Worm (Caenorhabditis elegans) whole organism, L3 larva: ENCODE data around the gene dph-1.

Source experiments
- R02D3.7 ChIP-seq: fragments of 150-350 bp; optimal IDR thresholded peaks from 2 replicates; lab custom pipeline; 2014; ENCODE audit warnings: missing biosample characterization, missing genetic modification characterization
- daf-12 ChIP-seq: fragments of 150-350 bp; optimal IDR thresholded peaks from 2 replicates; lab custom pipeline; 2014; ENCODE audit warnings: missing biosample characterization, missing genetic modification reagents, missing genetic modification characterization
- elt-2 ChIP-seq: sonication (generic microtip); optimal IDR thresholded peaks from 2 replicates; lab custom pipeline; 2016; ENCODE audit warnings: missing genetic modification reagents, mild to moderate bottlenecking, missing genetic modification characterization, missing compliant biosample characterization
- elt-3 ChIP-seq, 3 experiments: fragments of 150-350 bp in 1 of 3; sonication (generic microtip) in 2 of 3; optimal IDR thresholded peaks; 2 replicates in 2 of 3; 4 replicates in 1 of 3; lab custom pipeline; 2014 to 2017; ENCODE audit warnings: missing biosample characterization in 3 of 3, missing genetic modification characterization in 3 of 3
- fkh-10 ChIP-seq: sonication (generic microtip); optimal IDR thresholded peaks from 2 replicates; lab custom pipeline; 2017; ENCODE audit warnings: missing biosample characterization, missing genetic modification reagents, missing genetic modification characterization
- nhr-11 ChIP-seq: fragments of 150-350 bp; optimal IDR thresholded peaks from 2 replicates; lab custom pipeline; 2014; ENCODE audit warnings: missing biosample characterization, missing genetic modification characterization
- nhr-12 ChIP-seq: fragments of 150-350 bp; optimal IDR thresholded peaks from 2 replicates; lab custom pipeline; 2014; ENCODE audit warnings: missing biosample characterization, missing genetic modification characterization
- nhr-77 ChIP-seq: fragments of 150-350 bp; optimal IDR thresholded peaks from 2 replicates; lab custom pipeline; 2014; ENCODE audit warnings: missing biosample characterization, missing genetic modification characterization
- snpc-4 ChIP-seq: fragments of 150-350 bp; optimal IDR thresholded peaks from 2 replicates; lab custom pipeline; 2014; ENCODE audit warnings: missing biosample characterization, missing genetic modification characterization
- ztf-11 ChIP-seq: fragments of 150-350 bp; optimal IDR thresholded peaks from 2 replicates; lab custom pipeline; 2014; ENCODE audit warnings: missing biosample characterization, missing genetic modification characterization

DNA sequence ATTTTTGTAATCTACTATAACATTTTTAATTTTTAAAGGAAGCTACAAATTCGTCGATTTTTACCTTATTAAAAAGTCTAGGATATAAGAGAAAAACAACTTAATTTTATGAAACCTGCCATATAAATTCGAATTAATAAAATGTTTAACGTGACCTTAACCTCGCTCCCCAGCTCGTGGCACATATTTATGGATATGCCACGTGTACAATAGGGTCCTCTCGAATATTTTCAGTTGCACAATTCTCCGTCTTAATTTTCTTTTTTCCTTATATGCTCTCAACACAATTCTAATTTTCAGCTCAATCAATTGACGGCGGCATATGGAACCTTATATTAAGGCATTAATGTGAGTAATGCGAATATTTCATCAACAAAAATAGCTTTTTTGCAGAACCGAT, 29.6 kb downstream of the dph-1 start, which contains the start of gene F34D10.4:
- TF ChIP-seq nhr-12 (tag; lab: Kevin White, UChicago) (no peak), elt-2 (no peak), R02D3.7 (tag; lab: Kevin White, UChicago) (no peak), elt-3 (tag; optimal IDR thresholded peaks at IDR 0.05; lab: Kevin White, UChicago) (no peak), fkh-10 (no peak), daf-12 (no peak), snpc-4 (tag; lab: Kevin White, UChicago) (no peak), nhr-77 (no peak), ztf-11 (tag; lab: Kevin White, UChicago) (no peak), nhr-11 (no peak)
